Fruit fly (Drosophila melanogaster): ENCODE results near the gene NHP2.

NHP2 gene

dm6 chr3L:14801854-14802616, at the start of gene NHP2 (continued):
- no peak for TF ChIP-seq CG11398 (GFP tag; optimal IDR thresholded peaks at IDR 0.05)
- TF ChIP-seq CG4820 (GFP tag; optimal IDR thresholded peaks at IDR 0.05) = peak; percentile 62
- peak; percentile 89 for TF ChIP-seq MESR4 (GFP tag; optimal IDR thresholded peaks at IDR 0.05)
- no peak for TF ChIP-seq ab (GFP tag; optimal IDR thresholded peaks at IDR 0.05)
- TF ChIP-seq Hey (tag; optimal IDR thresholded peaks at IDR 0.05) = no peak
- TF ChIP-seq bigmax (GFP tag; optimal IDR thresholded peaks at IDR 0.05) = no peak
- TF ChIP-seq Doc3 (GFP tag; IDR thresholded peaks at IDR 0.05; ENCODE audit: partially characterized antibody) = no peak
- TF ChIP-seq CG14050 (GFP tag; IDR thresholded peaks at IDR 0.05) = peak; percentile 76
- peak; percentile 80 for TF ChIP-seq CG8388 (GFP tag; optimal IDR thresholded peaks at IDR 0.05)
- TF ChIP-seq TFAM (GFP tag; optimal IDR thresholded peaks at IDR 0.05) = no peak
- peak; percentile 71 for TF ChIP-seq CG1024 (GFP tag; IDR thresholded peaks at IDR 0.05)
- TF ChIP-seq hkb (optimal IDR thresholded peaks at IDR 0.05) = no peak
- peak; percentile 94 for TF ChIP-seq hkb (GFP tag; IDR thresholded peaks at IDR 0.05)
- TF ChIP-seq Rx (GFP tag; IDR thresholded peaks at IDR 0.05) = peak; percentile 81
- TF ChIP-seq mld (GFP tag; IDR thresholded peaks at IDR 0.05; ENCODE audit: partially characterized antibody) = no peak
- TF ChIP-seq phol (tag; optimal IDR thresholded peaks at IDR 0.05) = peak; percentile 87
- peak; percentile 88 for TF ChIP-seq unpg (GFP tag; optimal IDR thresholded peaks at IDR 0.05)
- TF ChIP-seq CG7745 (tag; optimal IDR thresholded peaks at IDR 0.05) = peak; percentile 24
- TF ChIP-seq CG10321 (GFP tag; IDR thresholded peaks at IDR 0.05) = peak; percentile 51; the same call in 1 of the 2 replicates
- peak; percentile 85 for TF ChIP-seq dysf (GFP tag; IDR thresholded peaks at IDR 0.05)
- TF ChIP-seq chn (GFP tag; optimal IDR thresholded peaks at IDR 0.05) = peak; percentile 73
- TF ChIP-seq Lim3 (GFP tag; IDR thresholded peaks at IDR 0.05) = peak; percentile 57; the same call in 1 of the 2 replicates
- TF ChIP-seq otp (GFP tag; IDR thresholded peaks at IDR 0.05) = peak; percentile 82; the same call in 2 of the 3 replicates
- no peak for TF ChIP-seq CG5180 (GFP tag; optimal IDR thresholded peaks at IDR 0.05)
- no peak for TF ChIP-seq cad (GFP tag; optimal IDR thresholded peaks at IDR 0.05)
- TF ChIP-seq Antp (GFP tag; optimal IDR thresholded peaks at IDR 0.05) = no peak
- peak; percentile 88 for TF ChIP-seq Xrp1 (GFP tag; IDR thresholded peaks at IDR 0.05)
- TF ChIP-seq CG2116 (GFP tag; optimal IDR thresholded peaks at IDR 0.05) = peak; percentile 72
- TF ChIP-seq CG3847 (GFP tag; IDR thresholded peaks at IDR 0.05) = peak; percentile 77
- peak; percentile 61 for TF ChIP-seq CG34376 (GFP tag; optimal IDR thresholded peaks at IDR 0.05)
- peak; percentile 72 for TF ChIP-seq CG3407 (GFP tag; optimal IDR thresholded peaks at IDR 0.05)
- peak; percentile 88 for TF ChIP-seq CG12391 (tag; optimal IDR thresholded peaks at IDR 0.05)
- no peak for TF ChIP-seq aop (GFP tag; IDR thresholded peaks at IDR 0.05)
- TF ChIP-seq Max (GFP tag; optimal IDR thresholded peaks at IDR 0.05) = peak; percentile 97
- TF ChIP-seq CG9797 (GFP tag; optimal IDR thresholded peaks at IDR 0.05) = peak; percentile 93
- TF ChIP-seq CHES-1-like (GFP tag; optimal IDR thresholded peaks at IDR 0.05) = peak; percentile 21
- peak; percentile 65 for TF ChIP-seq ssp (GFP tag; IDR thresholded peaks at IDR 0.05)
- peak; percentile 63 for TF ChIP-seq tup (GFP tag; optimal IDR thresholded peaks at IDR 0.05)
- peak; percentile 87 for TF ChIP-seq Dbx (GFP tag; IDR thresholded peaks at IDR 0.05)
- no peak for TF ChIP-seq hth (optimal IDR thresholded peaks at IDR 0.05)
- peak; percentile 73 for TF ChIP-seq bab2 (GFP tag; optimal IDR thresholded peaks at IDR 0.05)
- peak; percentile 94 for TF ChIP-seq pzg (GFP tag; optimal IDR thresholded peaks at IDR 0.05)
- TF ChIP-seq Gug (GFP tag; IDR thresholded peaks at IDR 0.05) = peak; percentile 63; the same call in 3 of the 4 replicates
- TF ChIP-seq her (GFP tag; optimal IDR thresholded peaks at IDR 0.05) = no peak
- no peak for TF ChIP-seq emc (GFP tag; optimal IDR thresholded peaks at IDR 0.05)
- TF ChIP-seq dmrt99B (tag; optimal IDR thresholded peaks at IDR 0.05) = no peak
- no peak for TF ChIP-seq lab (GFP tag; optimal IDR thresholded peaks at IDR 0.05)
- TF ChIP-seq Ada2b (GFP tag; IDR thresholded peaks at IDR 0.05) = peak; percentile 63
- TF ChIP-seq CG6683 (GFP tag; optimal IDR thresholded peaks at IDR 0.05) = peak; percentile 50
- peak; percentile 80 for TF ChIP-seq CG13424 (tag; optimal IDR thresholded peaks at IDR 0.05)

Data from whole organism, embryonic.